Worm (Caenorhabditis elegans) whole organism, L1 larva: ENCODE data around the gene Y43F8B.7.

Experiments used
- F16B12.6 ChIP-seq: fragments of 150-350 bp; optimal IDR thresholded peaks from 2 replicates; lab custom pipeline; 2014; ENCODE audit warnings: missing biosample characterization, missing genetic modification characterization
- Y116A8C.19 ChIP-seq: sonication (generic microtip); optimal IDR thresholded peaks from 2 replicates; lab custom pipeline; 2016; ENCODE audit warnings: missing compliant biosample characterization, missing genetic modification characterization, borderline replicate concordance
- aha-1 ChIP-seq: fragments of 150-350 bp; optimal IDR thresholded peaks from 2 replicates; lab custom pipeline; 2014; ENCODE audit warnings: missing biosample characterization, missing genetic modification characterization
- blmp-1 ChIP-seq: fragments of 150-350 bp; optimal IDR thresholded peaks from 2 replicates; lab custom pipeline; 2014; ENCODE audit warnings: missing biosample characterization, missing genetic modification characterization
- ceh-8 ChIP-seq: fragments of 200-800 bp; sonication (Bioruptor generic); optimal IDR thresholded peaks from 2 replicates; lab custom pipeline; 2018; ENCODE audit warnings: mild to moderate bottlenecking, missing genetic modification characterization, moderate library complexity, missing compliant biosample characterization
- ceh-82 ChIP-seq, 3 experiments: fragments of 150-350 bp in 1 of 3; sonication (generic microtip) in 2 of 3; optimal IDR thresholded peaks; 2 replicates each; lab custom pipeline; 2014 to 2017; ENCODE audit warnings: missing biosample characterization in 3 of 3, missing genetic modification characterization in 3 of 3
- ces-1 ChIP-seq: fragments of 150-350 bp; optimal IDR thresholded peaks from 2 replicates; lab custom pipeline; 2014; ENCODE audit warnings: missing biosample characterization, missing genetic modification reagents, missing genetic modification characterization
- dsc-1 ChIP-seq: sonication (generic microtip); optimal IDR thresholded peaks from 2 replicates; lab custom pipeline; 2016; ENCODE audit warnings: mild to moderate bottlenecking, missing genetic modification characterization, missing compliant biosample characterization
- efl-3 ChIP-seq: fragments of 200-800 bp; sonication (Bioruptor generic); optimal IDR thresholded peaks from 2 replicates; lab custom pipeline; 2018; ENCODE audit warnings: mild to moderate bottlenecking, missing genetic modification characterization, missing compliant biosample characterization
- egl-27 ChIP-seq, 2 experiments: fragments of 150-350 bp in 1 of 2; sonication (generic microtip); optimal IDR thresholded peaks; 3 replicates each; lab custom pipeline; 2017 to 2018; ENCODE audit warnings: missing biosample characterization in 2 of 2, missing genetic modification characterization in 2 of 2, missing genetic modification reagents in 2 of 2
- elt-2 ChIP-seq: sonication (generic microtip); optimal IDR thresholded peaks from 2 replicates; lab custom pipeline; 2016; ENCODE audit warnings: missing genetic modification characterization, mild to moderate bottlenecking, inconsistent platforms, missing compliant biosample characterization, missing genetic modification reagents
- ets-5 ChIP-seq: fragments of 200-800 bp; sonication (Bioruptor generic); IDR thresholded peaks from 2 replicates; pipeline ENCODE4 v1.3.6; 2022; ENCODE audit warnings: missing genetic modification characterization, missing compliant biosample characterization
- fkh-4 ChIP-seq: sonication (generic microtip); optimal IDR thresholded peaks from 2 replicates; lab custom pipeline; 2016; ENCODE audit warnings: missing compliant biosample characterization, missing genetic modification characterization, borderline replicate concordance
- fkh-8 ChIP-seq: sonication (generic microtip); optimal IDR thresholded peaks from 2 replicates; lab custom pipeline; 2016; ENCODE audit warnings: mild to moderate bottlenecking, missing genetic modification characterization, missing compliant biosample characterization
- fos-1 ChIP-seq: fragments of 150-350 bp; optimal IDR thresholded peaks from 2 replicates; lab custom pipeline; 2014; ENCODE audit warnings: missing biosample characterization, missing genetic modification characterization
- hlh-17 ChIP-seq: fragments of 200-800 bp; sonication (Bioruptor generic); optimal IDR thresholded peaks from 2 replicates; lab custom pipeline; 2018; ENCODE audit warnings: missing genetic modification characterization, mild to moderate bottlenecking, missing compliant biosample characterization, moderate library complexity, borderline replicate concordance
- hpl-2 ChIP-seq: fragments of 150-350 bp; optimal IDR thresholded peaks from 2 replicates; lab custom pipeline; 2014; ENCODE audit warnings: missing biosample characterization, missing genetic modification reagents, missing genetic modification characterization
- jun-1 ChIP-seq: fragments of 150-350 bp; optimal IDR thresholded peaks from 2 replicates; lab custom pipeline; 2014; ENCODE audit warnings: missing biosample characterization, missing genetic modification reagents, missing genetic modification characterization
- lin-14 ChIP-seq: fragments of 200-800 bp; sonication (Bioruptor generic); optimal IDR thresholded peaks from 2 replicates; lab custom pipeline; 2018; ENCODE audit warnings: mild to moderate bottlenecking, missing genetic modification characterization, moderate library complexity, missing compliant biosample characterization
- lir-3 ChIP-seq: sonication (generic microtip); optimal IDR thresholded peaks from 2 replicates; lab custom pipeline; 2016; ENCODE audit warnings: mild to moderate bottlenecking, missing genetic modification characterization, moderate library complexity, missing compliant biosample characterization; ENCODE audit not compliant: poor library complexity
- mdl-1 ChIP-seq, 2 experiments: fragments of 150-350 bp; optimal IDR thresholded peaks; 2 replicates each; lab custom pipeline; 2014 to 2017; ENCODE audit warnings: missing biosample characterization in 2 of 2, missing genetic modification characterization in 2 of 2, inconsistent platforms in 1 of 2
- nhr-11 ChIP-seq: fragments of 150-350 bp; optimal IDR thresholded peaks from 2 replicates; lab custom pipeline; 2014; ENCODE audit warnings: missing biosample characterization, missing genetic modification characterization
- nhr-20 ChIP-seq: sonication (generic microtip); optimal IDR thresholded peaks from 2 replicates; lab custom pipeline; 2016; ENCODE audit warnings: mild to moderate bottlenecking, missing genetic modification characterization, missing compliant biosample characterization
- nhr-237 ChIP-seq: fragments of 150-350 bp; optimal IDR thresholded peaks from 2 replicates; lab custom pipeline; 2014; ENCODE audit warnings: missing biosample characterization, missing genetic modification characterization
- nhr-28 ChIP-seq: fragments of 150-350 bp; optimal IDR thresholded peaks from 2 replicates; lab custom pipeline; 2014; ENCODE audit warnings: missing biosample characterization, missing genetic modification characterization
- nhr-47 ChIP-seq: sonication (generic microtip); optimal IDR thresholded peaks from 2 replicates; lab custom pipeline; 2016; ENCODE audit warnings: mild to moderate bottlenecking, missing genetic modification characterization, moderate library complexity, missing compliant biosample characterization
- nhr-71 ChIP-seq: sonication (generic microtip); optimal IDR thresholded peaks from 2 replicates; lab custom pipeline; 2016; ENCODE audit warnings: mild to moderate bottlenecking, missing genetic modification characterization, moderate library complexity, missing compliant biosample characterization
- nhr-77 ChIP-seq: fragments of 150-350 bp; optimal IDR thresholded peaks from 2 replicates; lab custom pipeline; 2014; ENCODE audit warnings: missing biosample characterization, missing genetic modification characterization
- nhr-85 ChIP-seq: sonication (generic microtip); peaks from one replicate; lab custom pipeline; 2016; ENCODE audit warnings: missing genetic modification characterization, inconsistent platforms, missing compliant biosample characterization
- pqm-1 ChIP-seq: sonication (generic microtip); optimal IDR thresholded peaks from 3 replicates; lab custom pipeline; 2017; ENCODE audit warnings: missing biosample characterization, missing genetic modification characterization
- rnt-1 ChIP-seq: sonication (generic microtip); optimal IDR thresholded peaks from 2 replicates; lab custom pipeline; 2016; ENCODE audit warnings: mild to moderate bottlenecking, missing genetic modification characterization, moderate library complexity, missing compliant biosample characterization
- snu-23 ChIP-seq: sonication (generic microtip); optimal IDR thresholded peaks from 2 replicates; lab custom pipeline; 2016; ENCODE audit warnings: missing genetic modification characterization, missing compliant biosample characterization
- sup-37 ChIP-seq: fragments of 200-800 bp; sonication (Bioruptor generic); optimal IDR thresholded peaks from 2 replicates; lab custom pipeline; 2018; ENCODE audit warnings: mild to moderate bottlenecking, missing genetic modification characterization, missing compliant biosample characterization
- tlp-1 ChIP-seq: fragments of 150-350 bp; optimal IDR thresholded peaks from 2 replicates; lab custom pipeline; 2014; ENCODE audit warnings: missing biosample characterization, missing genetic modification characterization
- unc-130 ChIP-seq: fragments of 150-350 bp; optimal IDR thresholded peaks from 2 replicates; lab custom pipeline; 2017; ENCODE audit warnings: missing biosample characterization, missing genetic modification characterization, inconsistent platforms
- unc-98 ChIP-seq: fragments of 200-800 bp; sonication (Bioruptor generic); IDR thresholded peaks from 2 replicates; pipeline ENCODE4 v1.3.6; 2022; ENCODE audit warnings: missing genetic modification characterization, missing compliant biosample characterization
- vab-15 ChIP-seq: sonication (generic microtip); optimal IDR thresholded peaks from 2 replicates; lab custom pipeline; 2017; ENCODE audit warnings: missing genotype, mild to moderate bottlenecking, missing genetic modification characterization, missing compliant biosample characterization
- xbp-1 ChIP-seq: sonication (generic microtip); optimal IDR thresholded peaks from 2 replicates; lab custom pipeline; 2016; ENCODE audit warnings: missing genetic modification characterization, missing compliant biosample characterization
- zip-4 ChIP-seq: fragments of 200-800 bp; sonication (Bioruptor generic); optimal IDR thresholded peaks from 2 replicates; lab custom pipeline; 2018; ENCODE audit warnings: mild to moderate bottlenecking, missing genetic modification characterization, moderate library complexity, missing compliant biosample characterization
- ztf-11 ChIP-seq, 2 experiments: sonication (generic microtip); optimal IDR thresholded peaks; 2 replicates each; lab custom pipeline; 2016 to 2017; ENCODE audit warnings: missing genetic modification characterization in 2 of 2, missing biosample characterization in 1 of 2, missing compliant biosample characterization in 1 of 2

The Y43F8B.7 gene

DNA sequence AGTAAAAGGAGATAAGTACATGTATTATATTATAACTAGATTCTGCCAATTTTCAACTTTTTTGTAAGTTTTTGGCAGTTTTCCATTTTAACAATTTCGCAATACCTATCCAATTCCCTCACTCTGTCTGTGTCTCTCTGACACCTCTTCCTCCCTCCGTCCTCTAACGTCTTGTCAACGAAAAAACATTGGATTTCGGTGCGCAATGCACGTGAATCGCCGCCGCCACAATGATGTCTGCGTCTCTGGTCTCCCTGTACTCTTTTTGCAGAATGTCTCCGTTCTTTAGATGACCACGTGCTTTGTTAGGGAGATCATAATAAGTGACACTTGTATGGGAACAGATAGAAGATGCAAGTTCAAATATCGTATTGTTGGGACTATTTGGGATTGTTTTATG is 38.6 kb downstream of the Y43F8B.7 start (continued):
- peak; percentile 99 for TF ChIP-seq nhr-71 (tag; lab: Kevin White, UChicago)
- TF ChIP-seq ces-1 (GFP tag; lab: Kevin White, UChicago): no peak
- TF ChIP-seq F16B12.6: no peak
- peak; percentile 99 for TF ChIP-seq nhr-20 (tag; lab: Kevin White, UChicago)
- peak; percentile 96 for TF ChIP-seq nhr-47 (tag; lab: Kevin White, UChicago)
- no peak for TF ChIP-seq fkh-4
- peak; percentile 90 for TF ChIP-seq xbp-1
- peak; percentile 95 to 100 for TF ChIP-seq mdl-1 (tag; optimal IDR thresholded peaks at IDR 0.05; lab: Kevin White, UChicago)
- TF ChIP-seq zip-4 (GFP tag; lab: Kevin White, UChicago): peak; percentile 99
- TF ChIP-seq ztf-11 (tag; optimal IDR thresholded peaks at IDR 0.05; lab: Kevin White, UChicago): peak in 1 of 2 experiments; percentile 62
- TF ChIP-seq fos-1 (tag; lab: Kevin White, UChicago): peak; percentile 81
- TF ChIP-seq nhr-28: no peak
- peak; percentile 75 for TF ChIP-seq aha-1 (tag; lab: Kevin White, UChicago)
- TF ChIP-seq snu-23 (GFP tag; lab: Kevin White, UChicago): peak; percentile 98
- TF ChIP-seq Y116A8C.19 (tag; lab: Kevin White, UChicago): no peak
- peak; percentile 75 for TF ChIP-seq sup-37 (GFP tag; lab: Kevin White, UChicago)
- TF ChIP-seq egl-27 (tag; optimal IDR thresholded peaks at IDR 0.05; lab: Kevin White, UChicago): peak; percentile 81 to 98
- peak; percentile 72 to 89 (median 88) for TF ChIP-seq ceh-82 (tag; optimal IDR thresholded peaks at IDR 0.05; lab: Kevin White, UChicago)
- TF ChIP-seq hpl-2 (GFP tag; lab: Kevin White, UChicago): peak; percentile 79
- TF ChIP-seq rnt-1: peak; percentile 90
- TF ChIP-seq nhr-85 (tag; lab: Kevin White, UChicago): peak; percentile 100
- peak; percentile 92 for TF ChIP-seq nhr-77
- TF ChIP-seq pqm-1 (tag; lab: Kevin White, UChicago): no peak
- TF ChIP-seq ceh-8 (GFP tag; lab: Kevin White, UChicago): peak; percentile 48
- no peak for TF ChIP-seq ets-5 (GFP tag; lab: Robert Waterston, UW)
- no peak for TF ChIP-seq lir-3 (tag; lab: Kevin White, UChicago)
- no peak for TF ChIP-seq tlp-1 (tag; lab: Kevin White, UChicago)
- TF ChIP-seq unc-130 (tag; lab: Kevin White, UChicago): peak; percentile 81
- peak; percentile 94 for TF ChIP-seq blmp-1 (tag; lab: Kevin White, UChicago)
- peak; percentile 83 for TF ChIP-seq dsc-1
- TF ChIP-seq unc-98 (GFP tag; lab: Robert Waterston, UW): peak; percentile 30; the same call in 1 of the 2 replicates
- TF ChIP-seq nhr-11 (tag; lab: Kevin White, UChicago): peak; percentile 68
- peak; percentile 52 for TF ChIP-seq elt-2 (tag; lab: Kevin White, UChicago)
- no peak for TF ChIP-seq hlh-17
- peak; percentile 94 for TF ChIP-seq jun-1 (tag; lab: Kevin White, UChicago)
- peak; percentile 86 for TF ChIP-seq nhr-237 (tag; lab: Kevin White, UChicago)
- no peak for TF ChIP-seq efl-3
- TF ChIP-seq, all 84 proteins: peak for 60

DNA sequence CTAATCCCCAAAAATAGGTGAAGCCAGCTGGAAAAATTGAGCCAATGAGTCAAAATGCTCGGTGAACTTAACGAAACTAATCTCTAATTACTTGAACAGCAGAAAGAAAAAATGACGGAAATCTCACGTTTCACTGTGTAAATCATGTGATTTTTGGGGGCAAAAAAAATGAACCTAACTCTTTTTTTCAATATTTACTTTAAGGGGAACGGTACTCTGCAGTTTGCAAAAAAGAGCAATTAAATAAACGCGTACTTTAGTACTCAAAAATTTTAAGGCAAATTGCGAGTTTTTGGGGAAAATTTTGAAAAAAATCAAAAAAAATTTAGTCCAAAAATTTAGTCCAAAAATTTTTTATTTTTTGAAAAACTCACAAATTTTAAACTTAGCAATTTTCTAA is 40.5 kb downstream of the Y43F8B.7 start:
- TF ChIP-seq vab-15 (no peak), blmp-1 (tag; lab: Kevin White, UChicago) (no peak), fkh-8 (tag; lab: Kevin White, UChicago) (peak; percentile 22), lin-14 (GFP tag; lab: Kevin White, UChicago) (peak; percentile 36)

DNA sequence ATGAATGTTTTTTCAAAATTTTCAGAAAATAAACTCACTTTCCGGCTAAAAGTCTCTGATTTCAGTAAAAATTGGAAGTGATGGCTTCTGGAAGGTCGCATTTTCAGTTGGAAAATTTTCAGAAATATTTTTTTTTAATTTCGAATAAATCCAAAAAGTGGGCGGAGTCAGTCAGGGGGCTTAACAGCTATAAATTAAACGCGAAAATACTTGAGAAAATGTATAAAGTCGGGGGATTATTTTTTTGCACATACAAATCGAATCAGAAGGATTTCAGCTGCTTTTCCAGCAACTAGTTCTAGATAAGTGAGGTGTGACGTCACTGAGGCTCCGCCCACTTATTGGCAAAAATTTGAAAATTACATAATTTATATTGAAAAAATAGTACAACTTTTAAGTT is 42.4 kb downstream of the Y43F8B.7 start, which contains the start of gene Y43F8B.2:
Gene Y43F8B.2 (minus strand): TSS at position 101 of the 400 bp plus-strand sequence.
- peak; percentile 5 for TF ChIP-seq nhr-47 (tag; lab: Kevin White, UChicago)
- TF ChIP-seq hlh-17: no peak
- peak; percentile 35 for TF ChIP-seq dsc-1
